Fruit fly (Drosophila melanogaster): ENCODE measurements around the gene tal-1A.

Gene tal-1A

dm6 chr3R:13802057-13802817, 10.7 kb upstream of the tal-1A start (continued):
- TF ChIP-seq CG12942 (GFP tag; optimal IDR thresholded peaks at IDR 0.05) (no peak), CG11695 (GFP tag; IDR thresholded peaks at IDR 0.05) (no peak), ham (GFP tag; IDR thresholded peaks at IDR 0.05) (no peak), mirr (GFP tag; optimal IDR thresholded peaks at IDR 0.05) (peak; percentile 50), Dll (GFP tag; IDR thresholded peaks at IDR 0.05; ENCODE audit: partially characterized antibody) (0 out of 4 replicates have a peak, but pooled peaks have one; percentile 11), gro (GFP tag; optimal IDR thresholded peaks at IDR 0.05) (no peak), CG9876 (GFP tag; optimal IDR thresholded peaks at IDR 0.05) (no peak), Stat92E (GFP tag; optimal IDR thresholded peaks at IDR 0.05) (no peak), CG10321 (GFP tag; IDR thresholded peaks at IDR 0.05) (no peak), CG10543 (GFP tag; optimal IDR thresholded peaks at IDR 0.05) (peak; percentile 44), C15 (GFP tag; IDR thresholded peaks at IDR 0.05) (no peak), Fer1 (GFP tag; optimal IDR thresholded peaks at IDR 0.05) (peak; percentile 55), Hr3 (GFP tag; optimal IDR thresholded peaks at IDR 0.05) (no peak), CG10366 (GFP tag; IDR thresholded peaks at IDR 0.05) (no peak), ken (GFP tag; IDR thresholded peaks at IDR 0.05) (0 out of 3 replicates have a peak, but pooled peaks have one; percentile 8), Hr78 (GFP tag; optimal IDR thresholded peaks at IDR 0.05) (no peak), ssp (GFP tag; IDR thresholded peaks at IDR 0.05) (no peak), CG13296 (GFP tag; optimal IDR thresholded peaks at IDR 0.05) (peak; percentile 65), CG2678 (tag; optimal IDR thresholded peaks at IDR 0.05) (no peak), HLHmδ (GFP tag; optimal IDR thresholded peaks at IDR 0.05) (peak; percentile 37), Antp (GFP tag; optimal IDR thresholded peaks at IDR 0.05) (no peak), CG9609 (GFP tag; optimal IDR thresholded peaks at IDR 0.05) (no peak), wek (GFP tag; optimal IDR thresholded peaks at IDR 0.05) (no peak), CG3281 (GFP tag; optimal IDR thresholded peaks at IDR 0.05) (peak; percentile 25), insv (GFP tag; optimal IDR thresholded peaks at IDR 0.05) (peak in 1 of 2 experiments; percentile 30), CG12236 (GFP tag; optimal IDR thresholded peaks at IDR 0.05) (no peak), CG30403 (GFP tag; optimal IDR thresholded peaks at IDR 0.05) (no peak), CG34376 (GFP tag; optimal IDR thresholded peaks at IDR 0.05) (peak; percentile 75), Ets65A (GFP tag) (peak; percentile 85), vnd (GFP tag; IDR thresholded peaks at IDR 0.05; ENCODE audit: partially characterized antibody) (no peak), CG10959 (GFP tag; IDR thresholded peaks at IDR 0.05) (no peak), sim (GFP tag; IDR thresholded peaks at IDR 0.05) (no peak), E2f2 (GFP tag; IDR thresholded peaks at IDR 0.05) (no peak), CG3995 (GFP tag; optimal IDR thresholded peaks at IDR 0.05) (no peak), CG11560 (tag; IDR thresholded peaks at IDR 0.05) (no peak), knrl (GFP tag; IDR thresholded peaks at IDR 0.05; ENCODE audit: partially characterized antibody) (no peak), dimm (GFP tag; IDR thresholded peaks at IDR 0.05) (no peak), CG15479 (GFP tag; optimal IDR thresholded peaks at IDR 0.05) (no peak), zfh1 (GFP tag; IDR thresholded peaks at IDR 0.05) (no peak), run (tag; optimal IDR thresholded peaks at IDR 0.05) (no peak), pita (GFP tag; optimal IDR thresholded peaks at IDR 0.05) (no peak), row (GFP tag; IDR thresholded peaks at IDR 0.05) (no peak), CG14710 (tag; optimal IDR thresholded peaks at IDR 0.05) (no peak), CG31224 (GFP tag; IDR thresholded peaks at IDR 0.05) (peak; percentile 95), B-H2 (GFP tag; optimal IDR thresholded peaks at IDR 0.05) (peak; percentile 75), CG1792 (GFP tag; optimal IDR thresholded peaks at IDR 0.05) (no peak), sd (tag; optimal IDR thresholded peaks at IDR 0.05) (peak; percentile 100), Hsf (GFP tag; optimal IDR thresholded peaks at IDR 0.05) (no peak), CG13894 (tag; optimal IDR thresholded peaks at IDR 0.05) (peak; percentile 92), CHES-1-like (GFP tag; optimal IDR thresholded peaks at IDR 0.05) (no peak)

Data from whole organism, embryonic.